Worm (Caenorhabditis elegans) whole organism, L2 larva: ENCODE measurements around the gene C13B4.1.

Experiments used
- C34F6.9 ChIP-seq: fragments of 150-350 bp; optimal IDR thresholded peaks from 2 replicates; lab custom pipeline; 2014; ENCODE audit warnings: missing biosample characterization, missing genetic modification characterization
- F13H6.1 ChIP-seq: sonication (generic microtip); optimal IDR thresholded peaks from 2 replicates; lab custom pipeline; 2016; ENCODE audit warnings: missing genetic modification characterization, missing compliant biosample characterization
- R02D3.7 ChIP-seq: fragments of 150-350 bp; optimal IDR thresholded peaks from 2 replicates; lab custom pipeline; 2014; ENCODE audit warnings: missing biosample characterization, missing genetic modification characterization
- Y55F3AM.14 ChIP-seq: fragments of 200-800 bp; sonication (Bioruptor generic); optimal IDR thresholded peaks from 2 replicates; lab custom pipeline; 2018; ENCODE audit warnings: mild to moderate bottlenecking, missing genetic modification characterization, missing compliant biosample characterization
- ZK546.5 ChIP-seq: sonication (generic microtip); optimal IDR thresholded peaks from 2 replicates; lab custom pipeline; 2017; ENCODE audit warnings: missing biosample characterization, missing genetic modification characterization
- alr-1 ChIP-seq: fragments of 150-350 bp; optimal IDR thresholded peaks from 2 replicates; lab custom pipeline; 2014; ENCODE audit warnings: missing biosample characterization, missing genetic modification characterization
- aly-2 ChIP-seq: fragments of 150-350 bp; optimal IDR thresholded peaks from 2 replicates; lab custom pipeline; 2014; ENCODE audit warnings: missing biosample characterization, missing genetic modification characterization
- ama-1 ChIP-seq: fragments of 150-350 bp; optimal IDR thresholded peaks from 2 replicates; lab custom pipeline; 2018; ENCODE audit warnings: inconsistent platforms
- blmp-1 ChIP-seq: sonication (generic microtip); optimal IDR thresholded peaks from 2 replicates; lab custom pipeline; 2017; ENCODE audit warnings: missing genetic modification characterization, mild to moderate bottlenecking, missing compliant biosample characterization, antibody characterized with exemption, moderate library complexity; ENCODE audit not compliant: insufficient read depth
- ceh-16 ChIP-seq: fragments of 150-350 bp; optimal IDR thresholded peaks from 2 replicates; lab custom pipeline; 2014; ENCODE audit warnings: missing biosample characterization, missing genetic modification characterization
- ceh-82 ChIP-seq: fragments of 150-350 bp; optimal IDR thresholded peaks from 2 replicates; lab custom pipeline; 2014; ENCODE audit warnings: missing biosample characterization, missing genetic modification characterization
- crh-2 ChIP-seq: sonication (generic microtip); optimal IDR thresholded peaks from 2 replicates; lab custom pipeline; 2017; ENCODE audit warnings: missing biosample characterization, missing genetic modification characterization
- dmd-4 ChIP-seq: sonication (generic microtip); optimal IDR thresholded peaks from 2 replicates; lab custom pipeline; 2017; ENCODE audit warnings: missing biosample characterization, missing genetic modification characterization
- egl-27 ChIP-seq: sonication (generic microtip); optimal IDR thresholded peaks from 3 replicates; lab custom pipeline; 2017; ENCODE audit warnings: missing biosample characterization, missing genetic modification reagents, missing genetic modification characterization
- elt-1 ChIP-seq: fragments of 150-350 bp; optimal IDR thresholded peaks from 2 replicates; lab custom pipeline; 2014; ENCODE audit warnings: missing biosample characterization, missing genetic modification characterization
- elt-3 ChIP-seq: sonication (generic microtip); optimal IDR thresholded peaks from 2 replicates; lab custom pipeline; 2017; ENCODE audit warnings: missing biosample characterization, missing genetic modification characterization
- gmeb-1 ChIP-seq: fragments of 150-350 bp; optimal IDR thresholded peaks from 2 replicates; lab custom pipeline; 2014; ENCODE audit warnings: missing biosample characterization, missing genetic modification characterization
- lin-11 ChIP-seq: fragments of 150-350 bp; sonication (generic microtip); optimal IDR thresholded peaks from 2 replicates; lab custom pipeline; 2014; ENCODE audit warnings: missing biosample characterization, missing genetic modification characterization, inconsistent platforms, mixed read lengths
- lin-39 ChIP-seq: fragments of 150-350 bp; optimal IDR thresholded peaks from 2 replicates; lab custom pipeline; 2014; ENCODE audit warnings: missing biosample characterization, missing genetic modification reagents, missing genetic modification characterization
- lsy-2 ChIP-seq, 2 experiments: fragments of 150-350 bp in 1 of 2; sonication (generic microtip) in 1 of 2; optimal IDR thresholded peaks; 2 replicates each; lab custom pipeline; 2014 to 2017; ENCODE audit warnings: missing biosample characterization in 2 of 2, missing genetic modification characterization in 2 of 2
- mab-5 ChIP-seq: fragments of 150-350 bp; optimal IDR thresholded peaks from 2 replicates; lab custom pipeline; 2014; ENCODE audit warnings: missing biosample characterization, missing genetic modification characterization
- mbf-1 ChIP-seq: sonication (generic microtip); optimal IDR thresholded peaks from 2 replicates; lab custom pipeline; 2017; ENCODE audit warnings: missing biosample characterization, missing genetic modification characterization
- mdl-1 ChIP-seq, 2 experiments: fragments of 150-350 bp in 1 of 2; sonication (generic microtip) in 1 of 2; optimal IDR thresholded peaks; 2 replicates each; lab custom pipeline; 2017; ENCODE audit warnings: missing biosample characterization in 2 of 2, missing genetic modification characterization in 2 of 2
- nhr-10 ChIP-seq: sonication (generic microtip); optimal IDR thresholded peaks from 2 replicates; lab custom pipeline; 2017; ENCODE audit warnings: missing biosample characterization, missing genetic modification characterization
- nhr-11 ChIP-seq: fragments of 150-350 bp; optimal IDR thresholded peaks from 2 replicates; lab custom pipeline; 2014; ENCODE audit warnings: missing biosample characterization, missing genetic modification characterization
- nhr-12 ChIP-seq: fragments of 150-350 bp; optimal IDR thresholded peaks from 2 replicates; lab custom pipeline; 2014; ENCODE audit warnings: missing biosample characterization, missing genetic modification characterization
- nhr-129 ChIP-seq: fragments of 150-350 bp; optimal IDR thresholded peaks from 2 replicates; lab custom pipeline; 2014; ENCODE audit warnings: missing biosample characterization, missing genetic modification characterization
- nhr-21 ChIP-seq: fragments of 150-350 bp; optimal IDR thresholded peaks from 2 replicates; lab custom pipeline; 2014; ENCODE audit warnings: missing biosample characterization, missing genetic modification characterization
- nhr-23 ChIP-seq: fragments of 150-350 bp; optimal IDR thresholded peaks from 2 replicates; lab custom pipeline; 2014; ENCODE audit warnings: missing biosample characterization, missing genetic modification reagents, missing genetic modification characterization
- nhr-237 ChIP-seq: fragments of 150-350 bp; optimal IDR thresholded peaks from 2 replicates; lab custom pipeline; 2014; ENCODE audit warnings: missing biosample characterization, missing genetic modification characterization
- nhr-25 ChIP-seq: fragments of 150-350 bp; sonication (generic microtip); optimal IDR thresholded peaks from 3 replicates; lab custom pipeline; 2014; ENCODE audit warnings: missing biosample characterization, missing genetic modification characterization
- nhr-6 ChIP-seq: fragments of 150-350 bp; optimal IDR thresholded peaks from 2 replicates; lab custom pipeline; 2014; ENCODE audit warnings: missing biosample characterization, missing genetic modification characterization
- nhr-77 ChIP-seq: fragments of 150-350 bp; optimal IDR thresholded peaks from 2 replicates; lab custom pipeline; 2014; ENCODE audit warnings: missing biosample characterization, missing genetic modification characterization
- peb-1 ChIP-seq: fragments of 150-350 bp; optimal IDR thresholded peaks from 2 replicates; lab custom pipeline; 2014; ENCODE audit warnings: missing biosample characterization, missing genetic modification characterization
- skn-1 ChIP-seq: sonication (generic microtip); optimal IDR thresholded peaks from 2 replicates; lab custom pipeline; 2017; ENCODE audit warnings: missing biosample characterization, missing genetic modification characterization
- sma-3 ChIP-seq: sonication (generic microtip); optimal IDR thresholded peaks from 2 replicates; lab custom pipeline; 2016; ENCODE audit warnings: missing genetic modification reagents, missing genetic modification characterization, missing compliant biosample characterization
- sma-9 ChIP-seq, 2 experiments: fragments of 150-350 bp in 1 of 2; sonication (generic microtip) in 1 of 2; optimal IDR thresholded peaks; 2 replicates each; lab custom pipeline; 2014 to 2016; ENCODE audit warnings: missing genetic modification characterization in 2 of 2, mild to moderate bottlenecking in 1 of 2, missing biosample characterization in 1 of 2, missing compliant biosample characterization in 1 of 2, missing genetic modification reagents in 1 of 2, moderate library complexity in 1 of 2
- snpc-4 ChIP-seq: fragments of 150-350 bp; optimal IDR thresholded peaks from 2 replicates; lab custom pipeline; 2014; ENCODE audit warnings: missing biosample characterization, missing genetic modification characterization
- unc-55 ChIP-seq: fragments of 150-350 bp; sonication (generic microtip); optimal IDR thresholded peaks from 3 replicates; lab custom pipeline; 2014; ENCODE audit warnings: missing biosample characterization, missing genetic modification reagents, missing genetic modification characterization
- unc-62 ChIP-seq: fragments of 150-350 bp; optimal IDR thresholded peaks from 2 replicates; lab custom pipeline; 2014; ENCODE audit warnings: missing biosample characterization, missing genetic modification reagents, missing genetic modification characterization
- zag-1 ChIP-seq: fragments of 150-350 bp; optimal IDR thresholded peaks from 2 replicates; lab custom pipeline; 2014; ENCODE audit warnings: missing biosample characterization, missing genetic modification characterization
- ztf-11 ChIP-seq: sonication (generic microtip); optimal IDR thresholded peaks from 2 replicates; lab custom pipeline; 2017; ENCODE audit warnings: missing biosample characterization, missing genetic modification characterization
- ztf-4 ChIP-seq: fragments of 150-350 bp; optimal IDR thresholded peaks from 2 replicates; lab custom pipeline; 2014; ENCODE audit warnings: missing biosample characterization, missing genetic modification characterization

The C13B4.1 gene

ce11 chrII:14501447-14501846, 22.0 kb upstream of the C13B4.1 start, which contains the start of gene K10H10.5:
Gene K10H10.5, plus strand, starts transcription at chrII:14501747.
- no peak for TF ChIP-seq mdl-1 (tag; optimal IDR thresholded peaks at IDR 0.05; lab: Kevin White, UChicago)
- TF ChIP-seq R02D3.7, result no peak
- no peak for TF ChIP-seq lin-39 (tag; lab: Kevin White, UChicago)
- TF ChIP-seq snpc-4 (tag; lab: Kevin White, UChicago), result no peak
- no peak for TF ChIP-seq nhr-237 (tag; lab: Kevin White, UChicago)
- TF ChIP-seq dmd-4 (tag; lab: Kevin White, UChicago), result no peak
- no peak for TF ChIP-seq Y55F3AM.14 (GFP tag; lab: Kevin White, UChicago)
- no peak for TF ChIP-seq nhr-23 (tag; lab: Kevin White, UChicago)

ce11 chrII:14500122-14500521, 20.7 kb upstream of the C13B4.1 start, which contains the start of gene K10H10.4:
Gene K10H10.4, plus strand, starts transcription at chrII:14500422.
- TF ChIP-seq blmp-1 (tag; lab: Kevin White, UChicago) (no peak), ama-1 (lab: Kevin White, UChicago) (no peak), aly-2 (tag; lab: Kevin White, UChicago) (no peak), nhr-6 (no peak), ztf-4 (tag; lab: Kevin White, UChicago) (no peak), nhr-12 (tag; lab: Kevin White, UChicago) (no peak), nhr-237 (tag; lab: Kevin White, UChicago) (no peak), nhr-77 (tag; lab: Kevin White, UChicago) (no peak), unc-62 (no peak), skn-1 (tag; lab: Kevin White, UChicago) (no peak), ztf-11 (no peak), lsy-2 (tag; optimal IDR thresholded peaks at IDR 0.05; lab: Kevin White, UChicago) (no peak), nhr-129 (tag; lab: Kevin White, UChicago) (no peak), nhr-11 (tag; lab: Kevin White, UChicago) (no peak)
- TF ChIP-seq, all 48 proteins: peak for 0

ce11 chrII:14497848-14498247, 18.4 kb upstream of the C13B4.1 start, which contains the start of gene dhs-8:
Gene dhs-8, plus strand, starts transcription at chrII:14498026.
- TF ChIP-seq aly-2 (tag; lab: Kevin White, UChicago) (no peak), nhr-129 (tag; lab: Kevin White, UChicago) (peak; percentile 29), unc-55 (GFP tag; lab: Kevin White, UChicago) (no peak), alr-1 (tag; lab: Kevin White, UChicago) (no peak), nhr-25 (no peak), ama-1 (lab: Kevin White, UChicago) (no peak), sma-9 (GFP tag; optimal IDR thresholded peaks at IDR 0.05; lab: Kevin White, UChicago) (peak; percentile 57), sma-9 (tag; optimal IDR thresholded peaks at IDR 0.05; lab: Kevin White, UChicago) (no peak), egl-27 (tag; lab: Kevin White, UChicago) (no peak), F13H6.1 (tag; lab: Kevin White, UChicago) (no peak), zag-1 (tag; lab: Kevin White, UChicago) (no peak), ztf-4 (tag; lab: Kevin White, UChicago) (no peak), nhr-6 (no peak), gmeb-1 (no peak), unc-62 (no peak)

DNA sequence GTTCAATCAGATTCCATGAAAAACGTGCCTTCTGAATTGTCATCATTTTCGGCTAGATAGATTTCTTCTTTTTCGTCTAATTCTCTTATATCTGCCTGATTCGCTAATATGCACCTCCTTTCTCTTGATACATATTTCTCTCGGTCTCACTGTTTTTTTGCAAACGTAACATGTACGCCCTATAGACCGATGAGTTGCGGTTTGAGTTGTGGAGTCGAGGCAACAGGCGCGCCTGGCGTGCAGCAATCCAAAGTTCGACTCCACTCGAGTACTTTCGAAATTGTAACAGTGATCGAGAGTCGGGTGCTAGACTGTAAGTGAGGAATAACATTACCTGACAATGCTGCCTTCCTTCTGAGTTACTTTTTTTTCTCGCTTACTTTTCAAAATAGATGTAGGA, 17.4 kb upstream of the C13B4.1 start:
- peak; percentile 54 for TF ChIP-seq blmp-1 (tag; lab: Kevin White, UChicago)
- TF ChIP-seq unc-62, result no peak
- TF ChIP-seq lsy-2 (tag; optimal IDR thresholded peaks at IDR 0.05; lab: Kevin White, UChicago), result peak; percentile 62 to 72
- peak; percentile 81 for TF ChIP-seq snpc-4 (tag; lab: Kevin White, UChicago)
- TF ChIP-seq C34F6.9 (tag; lab: Kevin White, UChicago), result peak; percentile 61
- TF ChIP-seq ztf-11, result no peak
- no peak for TF ChIP-seq aly-2 (tag; lab: Kevin White, UChicago)
- no peak for TF ChIP-seq peb-1
- TF ChIP-seq nhr-129 (tag; lab: Kevin White, UChicago), result peak; percentile 86
- peak; percentile 84 for TF ChIP-seq nhr-77 (tag; lab: Kevin White, UChicago)
- peak; percentile 65 for TF ChIP-seq ztf-4 (tag; lab: Kevin White, UChicago)
- peak; percentile 46 for TF ChIP-seq lin-11 (tag; lab: Kevin White, UChicago)
- TF ChIP-seq nhr-23 (tag; lab: Kevin White, UChicago), result peak; percentile 53
- TF ChIP-seq sma-3 (GFP tag; lab: Kevin White, UChicago), result peak; percentile 91
- no peak for TF ChIP-seq nhr-10 (tag; lab: Kevin White, UChicago)
- no peak for TF ChIP-seq ZK546.5
- peak; percentile 21 for TF ChIP-seq mbf-1 (tag; lab: Kevin White, UChicago)
- peak; percentile 62 for TF ChIP-seq Y55F3AM.14 (GFP tag; lab: Kevin White, UChicago)
- peak; percentile 72 for TF ChIP-seq gmeb-1
- peak in 1 of 2 experiments; percentile 60 for TF ChIP-seq mdl-1 (tag; optimal IDR thresholded peaks at IDR 0.05; lab: Kevin White, UChicago)
- TF ChIP-seq R02D3.7, result no peak
- peak; percentile 93 for TF ChIP-seq nhr-21 (tag; lab: Kevin White, UChicago)
- peak; percentile 78 for TF ChIP-seq sma-9 (GFP tag; optimal IDR thresholded peaks at IDR 0.05; lab: Kevin White, UChicago)
- no peak for TF ChIP-seq sma-9 (tag; optimal IDR thresholded peaks at IDR 0.05; lab: Kevin White, UChicago)
- no peak for TF ChIP-seq nhr-12 (tag; lab: Kevin White, UChicago)
- peak; percentile 14 for TF ChIP-seq skn-1 (tag; lab: Kevin White, UChicago)
- TF ChIP-seq elt-3 (tag; lab: Kevin White, UChicago), result no peak
- no peak for TF ChIP-seq mab-5 (tag; lab: Kevin White, UChicago)
- peak; percentile 88 for TF ChIP-seq crh-2 (tag; lab: Kevin White, UChicago)
- TF ChIP-seq ceh-82 (tag; lab: Kevin White, UChicago), result no peak
- no peak for TF ChIP-seq nhr-11 (tag; lab: Kevin White, UChicago)
- no peak for TF ChIP-seq elt-1 (tag; lab: Kevin White, UChicago)
- TF ChIP-seq alr-1 (tag; lab: Kevin White, UChicago), result no peak
- peak; percentile 54 for TF ChIP-seq egl-27 (tag; lab: Kevin White, UChicago)
- peak; percentile 64 for TF ChIP-seq nhr-25
- TF ChIP-seq ceh-16, result peak; percentile 72
